Worm (Caenorhabditis elegans): ENCODE data around the gene K06B4.15.
"Not testable (repeated sequence)": the region's sequence is repeated elsewhere in the genome, so short reads cannot be mapped to it uniquely, and the experiment has no call there.

K06B4.15 gene

DNA sequence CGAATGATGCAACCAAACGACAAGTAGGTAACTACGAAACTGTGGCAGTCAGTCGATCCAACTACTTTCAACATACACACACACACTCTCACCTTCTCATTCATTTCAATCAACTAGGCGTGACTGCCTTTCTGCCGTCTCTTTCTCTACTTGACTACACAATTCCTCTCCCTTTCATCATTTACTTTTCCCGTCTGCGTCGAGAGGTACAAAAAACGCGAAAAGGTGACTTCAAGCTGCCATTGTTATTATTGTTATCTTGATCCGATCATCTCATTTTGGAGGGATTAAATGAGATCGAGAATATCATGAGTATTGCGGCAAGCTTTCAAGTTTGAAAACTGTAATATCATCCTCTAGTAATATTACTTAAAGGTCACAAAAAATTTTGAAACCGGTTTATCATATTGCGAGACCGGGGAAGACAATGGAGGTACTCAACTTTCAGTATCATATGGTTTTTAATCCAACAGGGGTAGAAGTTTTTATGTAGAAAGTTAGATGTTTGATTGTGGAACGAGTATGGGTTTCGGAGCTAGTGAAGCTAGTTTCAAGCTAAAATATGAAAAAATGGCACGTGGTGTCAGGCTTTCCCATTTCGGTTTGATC is 6.1 kb upstream of the K06B4.15 start:
- no peak for TF ChIP-seq W03F9.2 (tag; optimal IDR thresholded peaks at IDR 0.05)
- no peak for TF ChIP-seq him-1 (tag; optimal IDR thresholded peaks at IDR 0.05)
- no peak for TF ChIP-seq dao-5 (tag; optimal IDR thresholded peaks at IDR 0.05)

DNA sequence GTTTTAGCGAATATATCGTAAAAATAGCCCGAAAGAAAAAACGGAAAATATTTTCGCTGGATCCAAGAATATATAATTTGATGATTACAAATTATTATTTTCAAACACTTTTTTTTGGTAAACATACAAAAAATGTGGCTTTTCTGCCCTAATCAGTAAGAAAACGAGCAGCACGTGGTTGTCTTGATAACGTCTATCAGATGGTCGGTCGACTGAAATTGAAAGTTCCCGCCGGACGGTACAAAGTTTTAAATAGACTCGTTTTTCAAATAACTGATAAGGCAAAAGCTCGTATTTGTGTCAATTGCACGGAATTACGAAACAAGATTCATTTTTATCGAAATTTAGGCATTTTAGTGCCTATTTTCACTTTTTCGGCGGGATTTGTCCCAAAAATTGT is 3.5 kb upstream of the K06B4.15 start:
- no peak for TF ChIP-seq him-1 (tag; optimal IDR thresholded peaks at IDR 0.05)
- no peak for TF ChIP-seq W03F9.2 (tag; optimal IDR thresholded peaks at IDR 0.05)
- no peak for TF ChIP-seq dao-5 (tag; optimal IDR thresholded peaks at IDR 0.05)

DNA sequence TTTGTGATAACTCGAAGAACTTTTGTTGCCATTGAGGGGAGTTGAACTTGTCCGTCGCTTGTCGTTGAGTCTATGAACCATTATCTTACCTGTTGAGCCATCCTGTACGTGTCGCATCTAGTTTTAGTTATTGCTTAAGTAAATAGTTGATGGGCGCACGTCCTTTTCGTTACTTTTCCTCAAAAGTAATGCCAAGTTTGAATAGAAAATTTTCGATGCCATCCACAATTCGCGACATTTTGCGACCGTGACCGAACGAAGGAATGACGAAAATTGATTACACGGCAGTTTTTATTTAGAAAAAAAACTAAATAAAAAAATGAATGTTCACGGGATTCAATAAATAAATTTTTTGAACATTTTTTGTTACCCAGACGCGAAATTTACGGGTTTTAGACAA is 2.0 kb upstream of the K06B4.15 start, which contains the start of gene F53E4.1:
F53E4.1 (minus strand) TSS at position 101 of the 400 bp plus-strand sequence.
- not testable (repeated sequence) for TF ChIP-seq W03F9.2, dao-5, him-1 (tag; optimal IDR thresholded peaks at IDR 0.05)

DNA sequence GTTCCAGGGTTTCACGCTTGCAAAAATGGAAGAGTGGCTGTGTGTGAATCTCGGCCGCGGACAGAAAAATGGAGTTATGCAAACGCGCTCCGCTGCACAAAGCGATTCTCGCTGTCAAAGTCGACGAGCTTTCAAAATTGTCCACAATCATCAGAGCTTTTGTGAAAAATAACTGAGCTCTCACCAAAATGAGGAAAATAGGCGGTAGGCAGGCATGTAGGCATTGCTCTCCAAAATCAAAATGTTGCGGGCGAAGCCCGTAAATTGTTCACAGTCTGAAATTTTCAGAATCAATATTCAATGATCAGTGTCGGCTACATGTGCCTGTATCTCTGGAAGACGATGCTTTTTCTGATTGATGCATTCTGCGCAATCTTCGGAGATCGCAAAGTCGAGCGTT is 1.4 kb upstream of the K06B4.15 start, which contains the start of gene K06B4.4:
K06B4.4 (plus strand) TSS at position 301 of the 400 bp plus-strand sequence.
- TF ChIP-seq him-1 (tag; optimal IDR thresholded peaks at IDR 0.05) (no peak), W03F9.2 (tag; optimal IDR thresholded peaks at IDR 0.05) (no peak), dao-5 (tag; optimal IDR thresholded peaks at IDR 0.05) (no peak)

DNA sequence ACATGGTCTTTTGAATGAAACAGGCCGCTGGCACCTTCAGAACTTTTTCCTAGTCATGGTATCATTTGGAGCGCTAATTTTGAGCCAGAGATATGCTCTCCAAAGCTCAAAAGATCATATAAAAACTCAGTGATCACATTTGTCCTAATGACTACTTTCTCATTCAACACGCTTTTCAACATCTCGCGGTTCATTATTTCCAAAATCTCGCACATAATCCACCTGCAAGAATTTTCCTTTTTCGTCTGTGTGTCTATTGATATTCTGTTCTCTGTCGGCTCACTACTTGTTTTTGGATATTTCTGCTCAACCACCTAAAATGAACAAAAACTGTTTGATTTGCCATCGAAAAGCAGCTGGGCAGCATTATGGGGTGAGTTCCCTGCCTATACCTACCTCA is 3.5 kb downstream of the K06B4.15 start, which contains the start of gene nhr-51:
nhr-51 (plus strand) TSS at position 301 of the 400 bp plus-strand sequence.
- TF ChIP-seq him-1 (tag; optimal IDR thresholded peaks at IDR 0.05) (no peak), dao-5 (tag; optimal IDR thresholded peaks at IDR 0.05) (no peak)

DNA sequence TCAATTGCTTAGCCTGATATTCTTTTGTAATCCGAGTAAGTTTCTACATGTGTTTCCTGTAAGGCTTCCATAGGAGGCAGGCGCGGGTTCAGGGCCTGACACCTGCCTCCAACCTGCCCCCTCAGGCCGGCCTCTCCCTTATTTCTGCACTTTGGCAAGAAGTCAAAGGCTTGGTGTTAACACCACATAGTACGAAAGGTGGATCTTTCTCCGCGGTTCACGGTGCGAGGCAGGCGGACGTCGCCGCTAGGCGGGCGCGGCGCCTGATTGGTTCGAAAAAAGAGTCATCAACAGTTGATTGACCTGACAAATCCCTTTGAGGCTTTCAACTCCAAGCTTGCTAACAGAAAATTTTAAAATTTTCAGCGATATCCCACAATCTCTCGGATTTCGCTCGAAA is 4.7 kb downstream of the K06B4.15 start:
- TF ChIP-seq him-1 (tag; optimal IDR thresholded peaks at IDR 0.05) (no peak), dao-5 (tag; optimal IDR thresholded peaks at IDR 0.05) (no peak), W03F9.2 (tag; optimal IDR thresholded peaks at IDR 0.05) (no peak)

DNA sequence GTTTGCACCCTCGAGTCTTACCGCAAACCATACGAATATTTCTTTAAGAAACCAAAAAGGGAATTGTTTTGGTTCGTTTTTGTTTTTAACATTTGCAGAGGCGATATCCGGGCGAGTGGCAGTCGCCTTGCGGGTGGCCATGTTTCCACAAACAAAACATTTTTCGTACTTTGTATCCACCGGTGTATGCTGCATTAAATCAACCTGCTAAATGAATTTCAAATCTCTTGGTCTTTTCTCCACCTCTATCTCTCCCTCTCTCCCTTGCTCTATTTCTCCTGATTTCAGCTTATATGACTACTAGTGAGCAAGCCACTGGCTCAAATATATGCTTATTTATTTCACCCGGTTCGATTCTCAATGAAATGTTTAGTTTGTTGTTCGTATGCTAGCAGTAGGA is 7.0 kb downstream of the K06B4.15 start, which contains the start of gene nhr-52:
nhr-52 (plus strand) TSS at position 301 of the 400 bp plus-strand sequence.
- TF ChIP-seq dao-5 (tag; optimal IDR thresholded peaks at IDR 0.05) (no peak), W03F9.2 (tag; optimal IDR thresholded peaks at IDR 0.05) (no peak), him-1 (tag; optimal IDR thresholded peaks at IDR 0.05) (no peak)

DNA sequence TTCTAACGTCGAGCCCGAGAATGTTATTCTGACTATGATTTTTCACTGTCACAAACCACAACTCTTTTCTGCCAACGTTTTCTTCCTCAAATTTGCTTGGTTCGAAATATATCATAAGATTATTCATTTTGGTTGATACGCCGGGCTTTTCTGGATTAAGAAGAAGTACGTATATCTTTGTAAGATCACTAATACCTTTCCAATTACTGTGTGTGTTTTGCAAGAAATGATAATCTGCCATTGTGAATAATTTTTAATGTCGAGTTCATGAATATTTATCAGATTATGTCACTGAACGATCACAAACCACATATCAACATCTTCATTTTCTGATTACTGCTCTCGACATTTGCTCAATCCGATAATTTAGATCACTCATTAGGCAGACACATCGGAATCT is 15.4 kb downstream of the K06B4.15 start, which contains the start of gene nhr-196:
nhr-196 (plus strand) TSS at position 118 of the 400 bp plus-strand sequence.
- no peak for TF ChIP-seq him-1 (tag; optimal IDR thresholded peaks at IDR 0.05)
- TF ChIP-seq W03F9.2 (tag; optimal IDR thresholded peaks at IDR 0.05), result no peak

DNA sequence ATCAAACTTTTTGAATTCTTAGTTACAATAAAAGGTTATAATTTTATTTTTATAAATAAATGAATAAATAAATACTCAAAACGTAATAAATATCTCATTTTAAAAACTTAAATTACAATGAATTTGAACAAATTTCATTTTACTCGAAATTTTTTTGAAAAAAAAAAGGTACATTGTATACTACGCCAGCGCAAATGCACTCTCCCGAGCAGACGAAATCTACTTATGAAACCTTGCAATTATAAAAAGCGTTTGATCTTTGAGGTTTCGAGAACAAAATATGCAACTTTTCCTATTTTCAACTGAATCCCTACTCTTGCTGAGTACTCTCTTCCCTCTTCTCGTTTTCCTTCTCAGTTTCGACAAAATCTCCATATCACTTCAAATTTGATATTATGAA is 17.4 kb downstream of the K06B4.15 start, which contains the start of gene nhr-197:
nhr-197 (plus strand) TSS at position 301 of the 400 bp plus-strand sequence.
- TF ChIP-seq W03F9.2 (tag; optimal IDR thresholded peaks at IDR 0.05), result no peak
- no peak for TF ChIP-seq him-1 (tag; optimal IDR thresholded peaks at IDR 0.05)
- no peak for TF ChIP-seq dao-5 (tag; optimal IDR thresholded peaks at IDR 0.05)

DNA sequence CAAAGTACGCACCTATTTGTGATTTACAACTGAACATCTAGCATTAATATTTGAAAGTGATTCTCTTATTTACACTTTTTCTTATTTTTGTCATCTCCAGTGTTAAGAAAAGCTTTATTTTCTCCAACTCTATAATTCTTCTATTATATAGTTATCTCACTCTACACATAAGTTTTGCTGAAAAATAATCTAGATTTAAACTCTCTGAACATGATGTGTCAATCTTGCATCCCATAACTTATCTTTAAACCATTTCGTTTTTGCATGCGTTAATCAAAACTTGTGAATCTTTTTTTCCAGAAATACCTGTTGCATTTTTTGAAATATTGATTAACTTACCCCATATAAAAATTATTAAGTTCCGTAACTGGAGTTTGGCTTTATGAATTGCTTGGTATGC is 19.7 kb downstream of the K06B4.15 start, which contains the start of gene nhr-268:
nhr-268 (plus strand) TSS at position 301 of the 400 bp plus-strand sequence.
- no peak for TF ChIP-seq W03F9.2 (tag; optimal IDR thresholded peaks at IDR 0.05)
- no peak for TF ChIP-seq him-1 (tag; optimal IDR thresholded peaks at IDR 0.05)
- no peak for TF ChIP-seq dao-5 (tag; optimal IDR thresholded peaks at IDR 0.05)

DNA sequence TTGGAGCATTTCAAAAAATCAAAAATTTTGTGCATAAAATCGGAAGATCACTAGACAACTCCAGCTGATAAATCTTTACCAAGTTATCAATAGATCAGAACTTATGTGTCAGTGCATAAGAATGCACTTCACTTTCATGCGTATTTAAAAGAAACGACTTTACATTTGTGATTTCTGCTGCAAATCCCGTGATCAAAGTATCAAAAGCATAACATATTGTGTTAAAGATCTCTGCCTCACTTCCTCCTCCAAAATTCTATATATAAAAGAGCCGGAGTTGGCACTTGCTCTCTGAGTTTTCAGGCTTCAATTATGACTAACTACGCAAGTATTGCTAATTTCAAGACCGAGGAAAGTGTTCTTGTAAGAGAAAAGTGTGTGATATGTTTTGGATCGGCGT is 23.4 kb downstream of the K06B4.15 start, which contains the start of gene nhr-198:
nhr-198 (plus strand) TSS at position 313 of the 400 bp plus-strand sequence.
- no peak for TF ChIP-seq him-1 (tag; optimal IDR thresholded peaks at IDR 0.05)

DNA sequence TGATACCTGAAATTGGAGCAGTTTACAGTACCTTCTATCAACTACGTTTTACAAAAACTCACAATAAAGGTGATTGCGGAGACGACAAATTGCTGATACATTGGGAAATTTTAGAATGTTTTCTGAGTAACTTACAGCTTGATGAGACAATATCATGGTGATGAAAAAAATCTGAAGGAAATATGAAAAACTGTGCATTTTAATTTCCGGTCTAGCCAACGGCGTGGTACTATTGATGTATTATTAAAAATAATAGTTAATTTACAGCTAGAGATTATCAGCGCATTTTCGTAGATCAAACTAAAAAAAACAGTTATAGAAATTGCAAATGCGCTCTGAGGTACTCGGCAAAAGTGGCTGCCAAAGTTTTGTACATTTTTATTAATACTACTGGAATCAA is 27.9 kb downstream of the K06B4.15 start, which contains the start of gene srx-29:
srx-29 (minus strand) TSS at position 101 of the 400 bp plus-strand sequence.
- no peak for TF ChIP-seq W03F9.2 (tag; optimal IDR thresholded peaks at IDR 0.05)
- TF ChIP-seq dao-5 (tag; optimal IDR thresholded peaks at IDR 0.05), result no peak
- TF ChIP-seq him-1 (tag; optimal IDR thresholded peaks at IDR 0.05), result no peak

DNA sequence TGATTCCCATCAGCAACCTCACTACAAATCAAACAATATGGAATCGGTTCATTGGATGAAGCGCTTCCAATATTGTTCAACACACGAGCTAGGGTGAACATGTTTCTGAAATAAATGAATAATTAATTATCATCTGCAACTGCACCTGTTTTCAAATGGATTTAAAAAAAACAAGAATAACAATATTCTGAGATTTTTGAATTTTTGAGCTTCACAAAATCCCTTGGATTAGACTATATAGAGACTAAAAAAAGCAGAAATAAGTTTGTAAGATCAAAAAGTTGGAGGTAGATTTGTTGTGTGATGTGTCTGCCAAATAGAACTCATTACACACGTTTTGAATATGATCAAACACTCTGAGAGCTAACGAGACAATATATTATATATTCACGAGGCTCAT is 29.6 kb downstream of the K06B4.15 start, which contains the start of gene nhr-199:
nhr-199 (minus strand) TSS at position 101 of the 400 bp plus-strand sequence.
- no peak for TF ChIP-seq W03F9.2 (tag; optimal IDR thresholded peaks at IDR 0.05)
- TF ChIP-seq him-1 (tag; optimal IDR thresholded peaks at IDR 0.05), result no peak
- TF ChIP-seq dao-5 (tag; optimal IDR thresholded peaks at IDR 0.05), result no peak

DNA sequence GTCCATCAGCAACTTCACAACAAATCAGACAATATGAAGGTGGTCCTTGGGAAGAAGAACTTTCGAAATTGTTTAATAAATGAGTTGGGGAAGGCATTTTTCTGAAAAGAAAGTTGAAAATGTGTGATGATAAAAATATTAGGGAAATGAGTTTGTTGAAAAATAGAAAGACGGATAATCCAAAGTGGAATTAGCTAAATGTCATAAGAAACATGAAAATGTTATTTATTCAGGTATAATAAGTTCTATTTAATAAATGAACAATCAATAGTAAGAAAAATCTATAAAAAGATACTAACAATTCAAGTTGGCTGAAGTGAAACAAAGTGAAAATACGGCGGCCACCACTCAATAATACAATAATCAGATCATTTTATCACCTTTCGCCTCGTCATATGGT is 32.0 kb downstream of the K06B4.15 start, which contains the start of gene nhr-53:
nhr-53 (minus strand) TSS at position 101 of the 400 bp plus-strand sequence.
- TF ChIP-seq W03F9.2 (tag; optimal IDR thresholded peaks at IDR 0.05) (no peak), dao-5 (tag; optimal IDR thresholded peaks at IDR 0.05) (no peak), him-1 (tag; optimal IDR thresholded peaks at IDR 0.05) (no peak)

Measured in whole organism, L4/young adult.